Fruit fly (Drosophila melanogaster): ENCODE measurements around the gene CG32845.

The CG32845 gene

DNA sequence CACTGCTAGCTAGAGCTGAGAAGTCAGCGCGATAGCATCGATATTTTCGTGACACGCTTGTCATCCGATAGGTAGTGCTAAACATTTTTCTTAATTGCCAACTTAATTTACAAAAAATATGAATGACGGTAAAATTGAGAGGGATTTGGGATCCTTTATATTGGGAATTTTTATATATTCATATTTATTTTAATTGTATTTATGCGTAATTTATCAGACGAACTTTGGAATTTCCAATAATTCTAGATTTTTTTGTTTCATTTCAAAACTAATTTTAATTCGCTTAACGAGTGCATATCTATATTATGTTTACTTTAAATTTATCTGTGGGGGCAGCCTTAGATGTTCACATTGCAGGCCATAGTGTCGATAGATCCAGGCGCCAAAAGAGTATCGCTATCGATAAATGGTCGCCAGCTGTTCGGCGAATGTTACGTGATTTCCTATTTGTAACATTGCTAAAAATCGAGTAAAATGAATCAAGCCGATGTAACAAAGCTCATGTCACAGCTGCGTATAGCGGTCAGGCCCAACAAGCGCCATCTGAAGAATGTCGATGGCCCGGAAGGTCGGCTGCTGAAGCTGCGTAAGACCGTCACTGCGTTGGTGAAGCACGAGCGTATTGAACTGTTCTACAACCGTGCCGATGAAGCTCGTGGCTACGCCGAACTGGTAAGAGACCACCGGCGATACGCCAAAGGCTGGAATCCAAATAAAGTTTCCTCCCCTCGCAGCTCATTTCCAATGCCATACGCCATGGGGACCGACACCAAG, 8.6 kb downstream of the CG32845 start, which contains the start of the genes Tudor-SN and mRpL17:
TSS of gene Tudor-SN (minus strand) at position 3 of the 774 bp plus-strand sequence.
TSS of gene mRpL17 (plus strand) at position 402 of the 774 bp plus-strand sequence.
- peak; percentile 71 for TF ChIP-seq Hnf4 (GFP tag; optimal IDR thresholded peaks at IDR 0.05)
- TF ChIP-seq rgr (GFP tag; optimal IDR thresholded peaks at IDR 0.05), result peak; percentile 70
- peak; percentile 47 for TF ChIP-seq OdsH (GFP tag; optimal IDR thresholded peaks at IDR 0.05)
- peak; percentile 62 for TF ChIP-seq sv (GFP tag; optimal IDR thresholded peaks at IDR 0.05)
- no peak for TF ChIP-seq Dif (GFP tag; optimal IDR thresholded peaks at IDR 0.05; ENCODE audit: partially characterized antibody)
- TF ChIP-seq sage (GFP tag; optimal IDR thresholded peaks at IDR 0.05), result no peak
- TF ChIP-seq tai (GFP tag; optimal IDR thresholded peaks at IDR 0.05), result no peak
- TF ChIP-seq Dfd (GFP tag; optimal IDR thresholded peaks at IDR 0.05), result no peak
- TF ChIP-seq foxo (GFP tag; optimal IDR thresholded peaks at IDR 0.05), result peak in 1 of 2 experiments; percentile 57
- TF ChIP-seq ey (GFP tag; optimal IDR thresholded peaks at IDR 0.05), result peak; percentile 37
- TF ChIP-seq h (GFP tag; optimal IDR thresholded peaks at IDR 0.05), result peak; percentile 74
- peak; percentile 48 for TF ChIP-seq psq (GFP tag; optimal IDR thresholded peaks at IDR 0.05)
- no peak for TF ChIP-seq dl (GFP tag; optimal IDR thresholded peaks at IDR 0.05; ENCODE audit: insufficient read depth in 1 of 2, partially characterized antibody in 2 of 2)
- TF ChIP-seq GATAd (GFP tag; optimal IDR thresholded peaks at IDR 0.05), result no peak
- peak; percentile 55 for TF ChIP-seq dsf (GFP tag; optimal IDR thresholded peaks at IDR 0.05; ENCODE audit: borderline replicate concordance)
- no peak for TF ChIP-seq N (GFP tag; optimal IDR thresholded peaks at IDR 0.05)
- no peak for TF ChIP-seq Abd-B (GFP tag; optimal IDR thresholded peaks at IDR 0.05)
- no peak for TF ChIP-seq Rel (GFP tag; optimal IDR thresholded peaks at IDR 0.05)
- TF ChIP-seq Rel (tag; optimal IDR thresholded peaks at IDR 0.05), result no peak
- TF ChIP-seq woc (GFP tag; optimal IDR thresholded peaks at IDR 0.05), result peak; percentile 40
- TF ChIP-seq jim (GFP tag; optimal IDR thresholded peaks at IDR 0.05), result peak; percentile 42
- TF ChIP-seq CG32264 (GFP tag; optimal IDR thresholded peaks at IDR 0.05), result no peak
- TF ChIP-seq brk (GFP tag; optimal IDR thresholded peaks at IDR 0.05), result peak; percentile 66
- TF ChIP-seq CrebA (GFP tag; optimal IDR thresholded peaks at IDR 0.05; ENCODE audit: borderline replicate concordance), result no peak
- TF ChIP-seq br (GFP tag; optimal IDR thresholded peaks at IDR 0.05), result peak; percentile 50
- peak; percentile 27 for TF ChIP-seq Sp1 (GFP tag; optimal IDR thresholded peaks at IDR 0.05)
- TF ChIP-seq Vsx2 (GFP tag; optimal IDR thresholded peaks at IDR 0.05; ENCODE audit: partially characterized antibody), result no peak
- no peak for TF ChIP-seq pan (optimal IDR thresholded peaks at IDR 0.05)
- TF ChIP-seq Hr78 (GFP tag; optimal IDR thresholded peaks at IDR 0.05), result no peak
- peak; percentile 14 for TF ChIP-seq Myc (optimal IDR thresholded peaks at IDR 0.05)
- TF ChIP-seq Mio (GFP tag; optimal IDR thresholded peaks at IDR 0.05), result no peak
- TF ChIP-seq usp (GFP tag; optimal IDR thresholded peaks at IDR 0.05), result no peak
- peak; percentile 57 for TF ChIP-seq fru (GFP tag; optimal IDR thresholded peaks at IDR 0.05)
- peak; percentile 8 for TF ChIP-seq CG9705 (GFP tag; optimal IDR thresholded peaks at IDR 0.05)
- TF ChIP-seq Hr83 (GFP tag; optimal IDR thresholded peaks at IDR 0.05; ENCODE audit: poor library complexity, severe bottlenecking), result peak; percentile 74
- peak; percentile 78 for TF ChIP-seq Jra (GFP tag; optimal IDR thresholded peaks at IDR 0.05)
- TF ChIP-seq HLH106 (tag; optimal IDR thresholded peaks at IDR 0.05), result peak; percentile 39
- no peak for TF ChIP-seq dmrt93B (GFP tag; optimal IDR thresholded peaks at IDR 0.05)
- TF ChIP-seq lola (GFP tag; optimal IDR thresholded peaks at IDR 0.05), result no peak

DNA sequence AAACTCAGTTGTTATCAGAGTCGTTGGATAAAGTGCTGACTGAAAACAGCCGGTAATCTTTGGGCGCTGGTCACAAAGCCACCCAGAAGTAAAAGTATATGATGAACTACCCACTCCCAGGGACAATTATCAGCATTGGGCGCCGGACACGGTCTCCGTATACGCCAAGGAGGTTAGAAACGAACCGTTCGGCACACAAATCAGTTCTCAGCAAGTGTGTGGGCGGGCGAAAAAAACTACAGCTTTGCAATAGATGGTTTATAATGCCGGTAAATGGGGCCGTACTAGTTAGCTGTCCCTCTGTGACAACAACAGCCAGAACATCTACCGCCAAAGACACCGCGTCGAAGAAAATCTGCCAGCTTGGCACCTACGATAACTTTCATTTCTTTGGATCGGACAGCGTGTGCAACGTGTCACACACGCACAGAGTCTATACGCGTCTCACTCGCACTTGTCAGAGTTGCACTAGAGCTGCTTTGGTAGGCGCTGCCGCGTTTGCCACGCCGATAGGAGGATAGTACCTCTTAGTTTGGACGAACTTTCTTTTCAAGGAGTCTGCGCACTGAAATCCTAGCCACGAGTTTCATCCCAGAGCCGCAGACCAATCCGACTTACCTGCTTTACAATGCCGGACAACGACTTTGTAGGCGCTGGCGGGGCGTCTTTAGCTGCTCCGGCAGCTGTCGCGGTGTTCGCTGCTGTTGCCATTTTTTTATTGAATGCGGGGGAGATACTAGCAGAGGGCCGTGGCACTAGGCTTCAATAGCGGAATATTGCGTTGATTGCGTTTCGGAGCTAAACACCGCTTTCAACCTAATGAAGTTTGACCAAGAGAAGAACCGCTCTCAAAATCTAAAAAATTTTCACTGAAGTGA, 9.5 kb downstream of the CG32845 start:
- no peak for TF ChIP-seq usp (GFP tag; optimal IDR thresholded peaks at IDR 0.05)
- no peak for TF ChIP-seq woc (GFP tag; optimal IDR thresholded peaks at IDR 0.05)
- no peak for TF ChIP-seq jim (GFP tag; optimal IDR thresholded peaks at IDR 0.05)
- TF ChIP-seq pan (optimal IDR thresholded peaks at IDR 0.05), result no peak
- TF ChIP-seq CrebA (GFP tag; optimal IDR thresholded peaks at IDR 0.05; ENCODE audit: borderline replicate concordance), result no peak
- TF ChIP-seq OdsH (GFP tag; optimal IDR thresholded peaks at IDR 0.05), result no peak
- TF ChIP-seq Rel (GFP tag; optimal IDR thresholded peaks at IDR 0.05), result no peak
- TF ChIP-seq Rel (tag; optimal IDR thresholded peaks at IDR 0.05), result no peak

All from whole organism, wandering third instar larva.